Worm (Caenorhabditis elegans) whole organism, L4 larva: ENCODE measurements around the gene catp-8.

Experiments
- F10B5.3 ChIP-seq: sonication (generic microtip); optimal IDR thresholded peaks from 2 replicates; lab custom pipeline; 2016; ENCODE audit warnings: mild to moderate bottlenecking, missing genetic modification characterization, missing compliant biosample characterization
- F26F4.8 ChIP-seq: fragments of 200-800 bp; sonication (Bioruptor generic); conservative IDR thresholded peaks from 2 replicates; pipeline ENCODE4 v1.3.6; 2022; ENCODE audit warnings: missing genetic modification characterization, missing compliant biosample characterization
- T26A8.4 ChIP-seq: fragments of 200-800 bp; sonication (Bioruptor generic); IDR thresholded peaks from 2 replicates; pipeline ENCODE4 v1.3.6; 2022; ENCODE audit warnings: missing genetic modification characterization, missing compliant biosample characterization
- Y5F2A.4 ChIP-seq: fragments of 200-800 bp; sonication (Bioruptor generic); optimal IDR thresholded peaks from 2 replicates; lab custom pipeline; 2018; ENCODE audit warnings: mild to moderate bottlenecking, missing genetic modification characterization, missing compliant biosample characterization
- ZK337.2 ChIP-seq: fragments of 200-800 bp; sonication (Bioruptor generic); IDR thresholded peaks from 2 replicates; pipeline ENCODE4 v1.3.6; 2022; ENCODE audit warnings: missing genetic modification reagents, missing genetic modification characterization, missing compliant biosample characterization
- ZK546.5 ChIP-seq, 2 experiments: sonication (generic microtip); optimal IDR thresholded peaks; 2 replicates each; lab custom pipeline; 2017; ENCODE audit warnings: missing biosample characterization in 2 of 2, missing genetic modification characterization in 2 of 2
- aly-2 ChIP-seq: sonication (generic microtip); optimal IDR thresholded peaks from 2 replicates; lab custom pipeline; 2018; ENCODE audit warnings: missing biosample characterization, missing genetic modification characterization
- ama-1 ChIP-seq: fragments of 150-350 bp; optimal IDR thresholded peaks from 2 replicates; lab custom pipeline; 2014; ENCODE audit warnings: inconsistent platforms, mixed read lengths
- arid-1 ChIP-seq: fragments of 200-800 bp; sonication (Bioruptor generic); conservative IDR thresholded peaks from 2 replicates; pipeline ENCODE4 v1.3.6; 2022; ENCODE audit warnings: missing genetic modification reagents, missing genetic modification characterization, missing compliant biosample characterization
- attf-4 ChIP-seq: sonication (generic microtip); optimal IDR thresholded peaks from 3 replicates; lab custom pipeline; 2017; ENCODE audit warnings: missing biosample characterization, missing genetic modification characterization
- ceh-28 ChIP-seq: fragments of 150-350 bp; optimal IDR thresholded peaks from 2 replicates; lab custom pipeline; 2014; ENCODE audit warnings: missing biosample characterization, missing genetic modification reagents, missing genetic modification characterization
- ceh-32 ChIP-seq: sonication (generic microtip); optimal IDR thresholded peaks from 2 replicates; lab custom pipeline; 2016; ENCODE audit warnings: mild to moderate bottlenecking, missing genetic modification characterization, missing compliant biosample characterization; ENCODE audit not compliant: poor library complexity
- ceh-62 ChIP-seq: sonication (generic microtip); optimal IDR thresholded peaks from 2 replicates; lab custom pipeline; 2017; ENCODE audit warnings: missing biosample characterization, missing genetic modification characterization
- ceh-82 ChIP-seq: sonication (generic microtip); optimal IDR thresholded peaks from 2 replicates; lab custom pipeline; 2017; ENCODE audit warnings: missing biosample characterization, missing genetic modification characterization
- cey-2 ChIP-seq: sonication (generic microtip); optimal IDR thresholded peaks from 3 replicates; lab custom pipeline; 2017; ENCODE audit warnings: missing genetic modification characterization, mild to moderate bottlenecking, missing compliant biosample characterization, antibody characterized with exemption, borderline replicate concordance; ENCODE audit not compliant: insufficient read depth
- daf-19 ChIP-seq: fragments of 200-800 bp; sonication (Bioruptor generic); conservative IDR thresholded peaks from 2 replicates; pipeline ENCODE4 v1.3.6; 2022; ENCODE audit warnings: missing genetic modification characterization, missing compliant biosample characterization
- dmd-6 ChIP-seq: fragments of 200-800 bp; sonication (Bioruptor generic); IDR thresholded peaks from 2 replicates; pipeline ENCODE4 v1.3.6; 2022; ENCODE audit warnings: missing genetic modification reagents, missing genetic modification characterization, missing compliant biosample characterization
- dmd-8 ChIP-seq: fragments of 200-800 bp; sonication (Bioruptor generic); IDR thresholded peaks from 2 replicates; pipeline ENCODE4 v1.3.6; 2022; ENCODE audit warnings: missing genetic modification characterization, missing compliant biosample characterization
- dmd-9 ChIP-seq: fragments of 200-800 bp; sonication (Bioruptor generic); IDR thresholded peaks from 2 replicates; pipeline ENCODE4 v1.3.6; 2022; ENCODE audit warnings: missing genetic modification reagents, missing genetic modification characterization, missing compliant biosample characterization
- duxl-1 ChIP-seq: sonication (generic microtip); optimal IDR thresholded peaks from 2 replicates; lab custom pipeline; 2016; ENCODE audit warnings: mild to moderate bottlenecking, missing genetic modification characterization, moderate library complexity, missing compliant biosample characterization; ENCODE audit not compliant: poor library complexity
- dve-1 ChIP-seq: sonication (generic microtip); optimal IDR thresholded peaks from 2 replicates; lab custom pipeline; 2017; ENCODE audit warnings: antibody characterized with exemption, mild to moderate bottlenecking, missing genetic modification characterization, missing compliant biosample characterization; ENCODE audit not compliant: insufficient read depth
- gei-8 ChIP-seq: fragments of 200-800 bp; sonication (Bioruptor generic); optimal IDR thresholded peaks from 2 replicates; lab custom pipeline; 2018; ENCODE audit warnings: mild to moderate bottlenecking, missing genetic modification characterization, missing compliant biosample characterization
- hif-1 ChIP-seq, 2 experiments: sonication (generic microtip); optimal IDR thresholded peaks; 2 replicates each; lab custom pipeline; 2016 to 2017; ENCODE audit warnings: missing compliant biosample characterization in 2 of 2, missing genetic modification characterization in 2 of 2, missing genetic modification reagents in 2 of 2, missing genotype in 2 of 2, mild to moderate bottlenecking in 1 of 2
- jun-1 ChIP-seq: fragments of 150-350 bp; optimal IDR thresholded peaks from 2 replicates; lab custom pipeline; 2014; ENCODE audit warnings: missing biosample characterization, missing genetic modification reagents, missing genetic modification characterization
- lim-7 ChIP-seq: fragments of 200-800 bp; sonication (Bioruptor generic); IDR thresholded peaks from 2 replicates; pipeline ENCODE4 v1.3.6; 2022; ENCODE audit warnings: missing genetic modification characterization, missing compliant biosample characterization
- lin-1 ChIP-seq: fragments of 200-800 bp; sonication (Bioruptor generic); IDR thresholded peaks from 2 replicates; pipeline ENCODE4 v1.3.6; 2022; ENCODE audit warnings: missing genetic modification reagents, missing genetic modification characterization, missing compliant biosample characterization
- lin-15B ChIP-seq: fragments of 150-350 bp; sonication (generic microtip); optimal IDR thresholded peaks from 3 replicates; lab custom pipeline; 2014; ENCODE audit warnings: missing biosample characterization, missing genetic modification characterization
- lin-29 ChIP-seq: fragments of 200-800 bp; sonication (Bioruptor generic); IDR thresholded peaks from 2 replicates; pipeline ENCODE4 v1.3.6; 2022; ENCODE audit warnings: missing genetic modification reagents, missing genetic modification characterization, missing compliant biosample characterization
- lin-39 ChIP-seq: fragments of 150-350 bp; optimal IDR thresholded peaks from 2 replicates; lab custom pipeline; 2014; ENCODE audit warnings: missing biosample characterization, missing genetic modification reagents, missing genetic modification characterization
- lir-3 ChIP-seq: sonication (generic microtip); optimal IDR thresholded peaks from 2 replicates; lab custom pipeline; 2016; ENCODE audit warnings: mild to moderate bottlenecking, missing genetic modification characterization, missing compliant biosample characterization
- madf-5 ChIP-seq, 2 experiments: fragments of 200-800 bp; sonication (Bioruptor generic); IDR thresholded peaks; 2 replicates each; pipeline ENCODE4 v1.3.6; 2022; ENCODE audit warnings: missing compliant biosample characterization in 2 of 2, missing genetic modification characterization in 2 of 2
- madf-9 ChIP-seq: fragments of 200-800 bp; sonication (Bioruptor generic); conservative IDR thresholded peaks from 2 replicates; pipeline ENCODE4 v1.3.6; 2022; ENCODE audit warnings: missing genetic modification reagents, missing genetic modification characterization, missing compliant biosample characterization
- mep-1 ChIP-seq: fragments of 150-350 bp; sonication (generic microtip); optimal IDR thresholded peaks from 3 replicates; lab custom pipeline; 2014; ENCODE audit warnings: missing biosample characterization, missing genetic modification characterization
- nhr-10 ChIP-seq: fragments of 150-350 bp; optimal IDR thresholded peaks from 2 replicates; lab custom pipeline; 2014; ENCODE audit warnings: missing biosample characterization, missing genetic modification characterization
- nhr-11 ChIP-seq: fragments of 150-350 bp; optimal IDR thresholded peaks from 2 replicates; lab custom pipeline; 2014; ENCODE audit warnings: missing biosample characterization, missing genetic modification characterization
- nhr-237 ChIP-seq: sonication (generic microtip); optimal IDR thresholded peaks from 2 replicates; lab custom pipeline; 2017; ENCODE audit warnings: missing biosample characterization, missing genetic modification characterization
- nhr-41 ChIP-seq: fragments of 200-800 bp; sonication (Bioruptor generic); IDR thresholded peaks from 2 replicates; pipeline ENCODE4 v1.3.6; 2022; ENCODE audit warnings: missing genetic modification reagents, missing genetic modification characterization, missing compliant biosample characterization
- nhr-42 ChIP-seq: fragments of 200-800 bp; sonication (Bioruptor generic); IDR thresholded peaks from 2 replicates; pipeline ENCODE4 v1.3.6; 2022; ENCODE audit warnings: missing genetic modification characterization, missing compliant biosample characterization
- nhr-48 ChIP-seq: sonication (generic microtip); optimal IDR thresholded peaks from 2 replicates; lab custom pipeline; 2016; ENCODE audit warnings: mild to moderate bottlenecking, missing genetic modification characterization, missing compliant biosample characterization
- nhr-6 ChIP-seq: fragments of 150-350 bp; optimal IDR thresholded peaks from 2 replicates; lab custom pipeline; 2014; ENCODE audit warnings: missing biosample characterization, missing genetic modification characterization
- nhr-77 ChIP-seq: fragments of 150-350 bp; optimal IDR thresholded peaks from 2 replicates; lab custom pipeline; 2014; ENCODE audit warnings: missing biosample characterization, missing genetic modification characterization
- saeg-2 ChIP-seq: fragments of 200-800 bp; sonication (Bioruptor generic); IDR thresholded peaks from 2 replicates; pipeline ENCODE4 v1.3.6; 2022; ENCODE audit warnings: missing genetic modification reagents, missing genetic modification characterization, missing compliant biosample characterization
- sdz-12 ChIP-seq: fragments of 200-800 bp; sonication (Bioruptor generic); optimal IDR thresholded peaks from 2 replicates; lab custom pipeline; 2018; ENCODE audit warnings: mild to moderate bottlenecking, missing genetic modification characterization, missing compliant biosample characterization
- skn-1 ChIP-seq: fragments of 150-350 bp; optimal IDR thresholded peaks from 2 replicates; lab custom pipeline; 2014; ENCODE audit warnings: missing biosample characterization, missing genetic modification characterization
- snpc-4 ChIP-seq: fragments of 150-350 bp; optimal IDR thresholded peaks from 2 replicates; lab custom pipeline; 2014; ENCODE audit warnings: missing biosample characterization, missing genetic modification characterization
- tag-97 ChIP-seq: fragments of 200-800 bp; sonication (Bioruptor generic); IDR thresholded peaks from 2 replicates; pipeline ENCODE4 v1.3.6; 2022; ENCODE audit warnings: missing genetic modification characterization, missing compliant biosample characterization
- tra-1 ChIP-seq: fragments of 200-800 bp; sonication (Bioruptor generic); IDR thresholded peaks from 2 replicates; pipeline ENCODE4 v1.3.6; 2022; ENCODE audit warnings: missing genetic modification reagents, missing genetic modification characterization, missing compliant biosample characterization
- unc-39 ChIP-seq: sonication (generic microtip); optimal IDR thresholded peaks from 2 replicates; lab custom pipeline; 2017; ENCODE audit warnings: missing biosample characterization, missing genetic modification characterization
- unc-62 ChIP-seq, 3 experiments: fragments of 150-350 bp in 1 of 3; sonication (generic microtip); optimal IDR thresholded peaks in 2 of 3; peaks in 1 of 3; 1 replicate in 1 of 3; 2 replicates in 2 of 3; lab custom pipeline; 2014 to 2017; ENCODE audit warnings: missing biosample characterization in 3 of 3, missing genetic modification characterization in 3 of 3, missing genetic modification reagents in 3 of 3, missing genotype in 1 of 3
- zfp-3 ChIP-seq: fragments of 200-800 bp; sonication (Bioruptor generic); conservative IDR thresholded peaks from 2 replicates; pipeline ENCODE4 v1.3.6; 2022; ENCODE audit warnings: missing genetic modification reagents, missing genetic modification characterization, missing compliant biosample characterization
- zip-2 ChIP-seq: fragments of 150-350 bp; optimal IDR thresholded peaks from 2 replicates; lab custom pipeline; 2014; ENCODE audit warnings: missing biosample characterization, missing genetic modification characterization
- ztf-11 ChIP-seq: fragments of 150-350 bp; optimal IDR thresholded peaks from 2 replicates; lab custom pipeline; 2014; ENCODE audit warnings: missing biosample characterization, missing genetic modification characterization

catp-8 gene

DNA sequence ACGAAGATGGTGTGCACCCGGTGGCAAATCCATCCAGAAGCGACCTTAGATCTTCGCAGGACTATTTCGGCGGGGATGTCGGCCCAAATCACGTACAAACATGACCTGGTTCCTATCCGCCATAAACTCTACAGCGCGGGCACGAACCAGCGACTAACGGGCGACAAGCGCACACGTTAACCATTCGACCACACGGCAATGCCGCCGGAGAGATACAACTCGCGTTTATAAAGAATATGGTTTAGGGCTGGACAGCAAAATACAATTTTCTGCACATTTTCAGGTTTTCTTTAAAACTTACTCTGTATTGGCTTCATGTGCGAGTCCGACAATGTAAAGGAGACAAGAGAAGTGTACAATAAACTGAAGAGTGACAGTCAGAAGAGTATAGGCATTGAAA is 5.0 kb downstream of the catp-8 start (continued):
- TF ChIP-seq duxl-1 (tag; lab: Kevin White, UChicago) (peak; percentile 86), madf-5 (GFP tag; IDR thresholded peaks at IDR 0.05; lab: Robert Waterston, UW) (peak; percentile 76 to 88; a peak in 3 of 4 replicates), nhr-11 (peak; percentile 34), ztf-11 (tag; lab: Kevin White, UChicago) (no peak), ceh-82 (tag; lab: Kevin White, UChicago) (no peak), tag-97 (0 out of 2 replicates have a peak, but pooled peaks have one; percentile 72), nhr-48 (tag; lab: Kevin White, UChicago) (peak; percentile 68), lim-7 (GFP tag; lab: Robert Waterston, UW) (peak; percentile 99), nhr-237 (tag; lab: Kevin White, UChicago) (no peak), arid-1 (peak; percentile 96), lin-1 (GFP tag; lab: Robert Waterston, UW) (peak; percentile 93), lin-39 (tag; lab: Kevin White, UChicago) (no peak), dve-1 (tag; lab: Kevin White, UChicago) (peak; percentile 75), jun-1 (tag; lab: Kevin White, UChicago) (peak; percentile 77), sdz-12 (peak; percentile 91), Y5F2A.4 (GFP tag; lab: Kevin White, UChicago) (peak; percentile 89), aly-2 (peak; percentile 81), cey-2 (tag; lab: Kevin White, UChicago) (no peak), dmd-6 (GFP tag; lab: Robert Waterston, UW) (peak; percentile 75), nhr-77 (tag; lab: Kevin White, UChicago) (no peak), zfp-3 (GFP tag; lab: Robert Waterston, UW) (peak; percentile 90; the same call in 1 of the 2 replicates), snpc-4 (tag; lab: Kevin White, UChicago) (no peak), ZK546.5 (tag; optimal IDR thresholded peaks at IDR 0.05; lab: Kevin White, UChicago) (no peak), tra-1 (GFP tag; lab: Robert Waterston, UW) (peak; percentile 96), ceh-28 (tag; lab: Kevin White, UChicago) (no peak), dmd-9 (GFP tag; lab: Robert Waterston, UW) (peak; percentile 89), unc-62 (GFP tag; optimal IDR thresholded peaks at IDR 0.05 in 1 of 2; lab: Kevin White, UChicago) (no peak), unc-62 (tag; optimal IDR thresholded peaks at IDR 0.05; lab: Kevin White, UChicago) (no peak), ceh-62 (tag; lab: Kevin White, UChicago) (no peak), lin-15B (tag; lab: Kevin White, UChicago) (no peak), ama-1 (lab: Kevin White, UChicago) (no peak), zip-2 (tag; lab: Kevin White, UChicago) (no peak), nhr-41 (GFP tag; lab: Robert Waterston, UW) (peak; percentile 87), dmd-8 (peak; percentile 99), daf-19 (GFP tag; lab: Robert Waterston, UW) (peak; percentile 92), unc-39 (tag; lab: Kevin White, UChicago) (no peak), madf-9 (GFP tag; lab: Robert Waterston, UW) (peak; percentile 91; the same call in 1 of the 2 replicates), ceh-32 (tag; lab: Kevin White, UChicago) (no peak), F10B5.3 (tag; lab: Kevin White, UChicago) (peak; percentile 85), T26A8.4 (GFP tag; lab: Robert Waterston, UW) (peak; percentile 90), mep-1 (peak; percentile 80), nhr-6 (tag; lab: Kevin White, UChicago) (peak; percentile 5), hif-1 (tag; optimal IDR thresholded peaks at IDR 0.05; lab: Kevin White, UChicago) (peak; percentile 67 to 79), nhr-42 (peak; percentile 81; the same call in 1 of the 2 replicates), ZK337.2 (GFP tag; lab: Robert Waterston, UW) (peak; percentile 86), saeg-2 (GFP tag; lab: Robert Waterston, UW) (peak; percentile 86), lin-29 (GFP tag; lab: Robert Waterston, UW) (peak; percentile 83), attf-4 (tag; lab: Kevin White, UChicago) (no peak), F26F4.8 (GFP tag; lab: Robert Waterston, UW) (peak; percentile 98), nhr-10 (tag; lab: Kevin White, UChicago) (no peak), skn-1 (tag; lab: Kevin White, UChicago) (no peak), lir-3 (tag; lab: Kevin White, UChicago) (peak; percentile 91), gei-8 (GFP tag; lab: Kevin White, UChicago) (peak; percentile 97)
